Worm (Caenorhabditis elegans) whole organism, L2 larva: ENCODE data around the gene C35B1.9.

ENCODE experiments used
- F13H6.1 ChIP-seq: sonication (generic microtip); optimal IDR thresholded peaks from 2 replicates; lab custom pipeline; 2016; ENCODE audit warnings: missing genetic modification characterization, missing compliant biosample characterization
- R02D3.7 ChIP-seq: fragments of 150-350 bp; optimal IDR thresholded peaks from 2 replicates; lab custom pipeline; 2014; ENCODE audit warnings: missing biosample characterization, missing genetic modification characterization
- Y55F3AM.14 ChIP-seq: fragments of 200-800 bp; sonication (Bioruptor generic); optimal IDR thresholded peaks from 2 replicates; lab custom pipeline; 2018; ENCODE audit warnings: mild to moderate bottlenecking, missing genetic modification characterization, missing compliant biosample characterization
- aly-2 ChIP-seq: fragments of 150-350 bp; optimal IDR thresholded peaks from 2 replicates; lab custom pipeline; 2014; ENCODE audit warnings: missing biosample characterization, missing genetic modification characterization
- ama-1 ChIP-seq: fragments of 150-350 bp; optimal IDR thresholded peaks from 2 replicates; lab custom pipeline; 2018; ENCODE audit warnings: inconsistent platforms
- blmp-1 ChIP-seq: sonication (generic microtip); optimal IDR thresholded peaks from 2 replicates; lab custom pipeline; 2017; ENCODE audit warnings: missing genetic modification characterization, mild to moderate bottlenecking, missing compliant biosample characterization, antibody characterized with exemption, moderate library complexity; ENCODE audit not compliant: insufficient read depth
- ceh-82 ChIP-seq: fragments of 150-350 bp; optimal IDR thresholded peaks from 2 replicates; lab custom pipeline; 2014; ENCODE audit warnings: missing biosample characterization, missing genetic modification characterization
- crh-2 ChIP-seq: sonication (generic microtip); optimal IDR thresholded peaks from 2 replicates; lab custom pipeline; 2017; ENCODE audit warnings: missing biosample characterization, missing genetic modification characterization
- dmd-4 ChIP-seq: sonication (generic microtip); optimal IDR thresholded peaks from 2 replicates; lab custom pipeline; 2017; ENCODE audit warnings: missing biosample characterization, missing genetic modification characterization
- egl-27 ChIP-seq: sonication (generic microtip); optimal IDR thresholded peaks from 3 replicates; lab custom pipeline; 2017; ENCODE audit warnings: missing biosample characterization, missing genetic modification reagents, missing genetic modification characterization
- fos-1 ChIP-seq: fragments of 150-350 bp; optimal IDR thresholded peaks from 2 replicates; lab custom pipeline; 2014; ENCODE audit warnings: missing biosample characterization, missing genetic modification characterization
- lin-13 ChIP-seq: fragments of 150-350 bp; optimal IDR thresholded peaks from 2 replicates; lab custom pipeline; 2014; ENCODE audit warnings: missing biosample characterization, missing genetic modification reagents, missing genetic modification characterization
- lin-39 ChIP-seq: fragments of 150-350 bp; optimal IDR thresholded peaks from 2 replicates; lab custom pipeline; 2014; ENCODE audit warnings: missing biosample characterization, missing genetic modification reagents, missing genetic modification characterization
- lsy-2 ChIP-seq, 2 experiments: fragments of 150-350 bp in 1 of 2; sonication (generic microtip) in 1 of 2; optimal IDR thresholded peaks; 2 replicates each; lab custom pipeline; 2014 to 2017; ENCODE audit warnings: missing biosample characterization in 2 of 2, missing genetic modification characterization in 2 of 2
- mab-5 ChIP-seq: fragments of 150-350 bp; optimal IDR thresholded peaks from 2 replicates; lab custom pipeline; 2014; ENCODE audit warnings: missing biosample characterization, missing genetic modification characterization
- mbf-1 ChIP-seq: sonication (generic microtip); optimal IDR thresholded peaks from 2 replicates; lab custom pipeline; 2017; ENCODE audit warnings: missing biosample characterization, missing genetic modification characterization
- mdl-1 ChIP-seq, 2 experiments: fragments of 150-350 bp in 1 of 2; sonication (generic microtip) in 1 of 2; optimal IDR thresholded peaks; 2 replicates each; lab custom pipeline; 2017; ENCODE audit warnings: missing biosample characterization in 2 of 2, missing genetic modification characterization in 2 of 2
- nhr-10 ChIP-seq: sonication (generic microtip); optimal IDR thresholded peaks from 2 replicates; lab custom pipeline; 2017; ENCODE audit warnings: missing biosample characterization, missing genetic modification characterization
- nhr-11 ChIP-seq: fragments of 150-350 bp; optimal IDR thresholded peaks from 2 replicates; lab custom pipeline; 2014; ENCODE audit warnings: missing biosample characterization, missing genetic modification characterization
- nhr-12 ChIP-seq: fragments of 150-350 bp; optimal IDR thresholded peaks from 2 replicates; lab custom pipeline; 2014; ENCODE audit warnings: missing biosample characterization, missing genetic modification characterization
- nhr-129 ChIP-seq: fragments of 150-350 bp; optimal IDR thresholded peaks from 2 replicates; lab custom pipeline; 2014; ENCODE audit warnings: missing biosample characterization, missing genetic modification characterization
- nhr-21 ChIP-seq: fragments of 150-350 bp; optimal IDR thresholded peaks from 2 replicates; lab custom pipeline; 2014; ENCODE audit warnings: missing biosample characterization, missing genetic modification characterization
- nhr-23 ChIP-seq: fragments of 150-350 bp; optimal IDR thresholded peaks from 2 replicates; lab custom pipeline; 2014; ENCODE audit warnings: missing biosample characterization, missing genetic modification reagents, missing genetic modification characterization
- nhr-25 ChIP-seq: fragments of 150-350 bp; sonication (generic microtip); optimal IDR thresholded peaks from 3 replicates; lab custom pipeline; 2014; ENCODE audit warnings: missing biosample characterization, missing genetic modification characterization
- nhr-6 ChIP-seq: fragments of 150-350 bp; optimal IDR thresholded peaks from 2 replicates; lab custom pipeline; 2014; ENCODE audit warnings: missing biosample characterization, missing genetic modification characterization
- nhr-77 ChIP-seq: fragments of 150-350 bp; optimal IDR thresholded peaks from 2 replicates; lab custom pipeline; 2014; ENCODE audit warnings: missing biosample characterization, missing genetic modification characterization
- peb-1 ChIP-seq: fragments of 150-350 bp; optimal IDR thresholded peaks from 2 replicates; lab custom pipeline; 2014; ENCODE audit warnings: missing biosample characterization, missing genetic modification characterization
- skn-1 ChIP-seq: sonication (generic microtip); optimal IDR thresholded peaks from 2 replicates; lab custom pipeline; 2017; ENCODE audit warnings: missing biosample characterization, missing genetic modification characterization
- sma-3 ChIP-seq: sonication (generic microtip); optimal IDR thresholded peaks from 2 replicates; lab custom pipeline; 2016; ENCODE audit warnings: missing genetic modification reagents, missing genetic modification characterization, missing compliant biosample characterization
- snpc-4 ChIP-seq: fragments of 150-350 bp; optimal IDR thresholded peaks from 2 replicates; lab custom pipeline; 2014; ENCODE audit warnings: missing biosample characterization, missing genetic modification characterization
- unc-39 ChIP-seq: fragments of 150-350 bp; optimal IDR thresholded peaks from 2 replicates; lab custom pipeline; 2014; ENCODE audit warnings: missing biosample characterization, missing genetic modification characterization
- unc-62 ChIP-seq: fragments of 150-350 bp; optimal IDR thresholded peaks from 2 replicates; lab custom pipeline; 2014; ENCODE audit warnings: missing biosample characterization, missing genetic modification reagents, missing genetic modification characterization
- zag-1 ChIP-seq: fragments of 150-350 bp; optimal IDR thresholded peaks from 2 replicates; lab custom pipeline; 2014; ENCODE audit warnings: missing biosample characterization, missing genetic modification characterization
- ztf-1 ChIP-seq: fragments of 200-800 bp; sonication (Bioruptor generic); conservative IDR thresholded peaks from 2 replicates; pipeline ENCODE4 v1.3.6; 2022; ENCODE audit warnings: missing genetic modification characterization, missing compliant biosample characterization
- ztf-4 ChIP-seq: fragments of 150-350 bp; optimal IDR thresholded peaks from 2 replicates; lab custom pipeline; 2014; ENCODE audit warnings: missing biosample characterization, missing genetic modification characterization

C35B1.9 gene

DNA sequence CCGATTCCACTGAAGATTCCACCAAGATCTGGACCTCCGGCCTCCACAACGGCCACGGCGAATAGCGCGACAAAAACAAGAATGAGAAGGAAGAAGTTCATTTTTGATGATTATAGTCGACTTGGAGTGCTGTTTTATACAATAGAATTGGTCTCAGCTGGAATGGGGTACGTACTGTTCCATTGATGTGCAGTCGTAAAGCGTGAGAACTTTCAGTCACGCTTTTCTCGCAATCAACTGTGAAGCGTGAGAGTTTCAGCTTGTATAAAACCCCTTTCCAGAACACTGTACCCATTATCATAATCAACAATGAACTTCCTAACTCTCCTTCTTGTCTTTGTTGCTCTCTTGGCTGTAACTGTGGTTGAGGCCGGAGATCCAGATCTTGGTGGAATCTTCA, 34.9 kb upstream of the C35B1.9 start, which contains the start of the genes F49F1.4 and F49F1.2:
Gene F49F1.4 (minus strand): TSS at position 101 of the 400 bp plus-strand sequence.
Gene F49F1.2 (plus strand): TSS at position 310 of the 400 bp plus-strand sequence.
- no peak for TF ChIP-seq ztf-1 (GFP tag; lab: Robert Waterston, UW)
- TF ChIP-seq nhr-21: no peak
- TF ChIP-seq mbf-1: no peak
- TF ChIP-seq unc-62: no peak
- TF ChIP-seq nhr-11 (tag; lab: Kevin White, UChicago): no peak
- no peak for TF ChIP-seq nhr-6 (tag; lab: Kevin White, UChicago)
- no peak for TF ChIP-seq nhr-77 (tag; lab: Kevin White, UChicago)
- TF ChIP-seq snpc-4 (tag; lab: Kevin White, UChicago): no peak

- TF ChIP-seq nhr-21 (no peak), egl-27 (tag; lab: Kevin White, UChicago) (no peak), aly-2 (no peak), nhr-23 (tag; lab: Kevin White, UChicago) (no peak), mab-5 (tag; lab: Kevin White, UChicago) (no peak), nhr-129 (tag; lab: Kevin White, UChicago) (no peak), R02D3.7 (tag; lab: Kevin White, UChicago) (no peak), ceh-82 (no peak), nhr-77 (tag; lab: Kevin White, UChicago) (no peak), unc-39 (no peak), nhr-25 (tag; lab: Kevin White, UChicago) (no peak), lin-13 (GFP tag; lab: Kevin White, UChicago) (no peak), Y55F3AM.14 (no peak), nhr-11 (tag; lab: Kevin White, UChicago) (no peak), nhr-12 (tag; lab: Kevin White, UChicago) (no peak), snpc-4 (tag; lab: Kevin White, UChicago) (no peak), mdl-1 (tag; optimal IDR thresholded peaks at IDR 0.05; lab: Kevin White, UChicago) (no peak), peb-1 (tag; lab: Kevin White, UChicago) (no peak)
Measured at ce11 chrIV:4114526-4114925, 33.8 kb upstream of the C35B1.9 start, which contains the start of gene F49F1.15. TSS of gene F49F1.15 (minus strand) at chrIV:4114626.

ce11 chrIV:4112387-4112786, 31.6 kb upstream of the C35B1.9 start, which contains the start of gene F49F1.14:
TSS of gene F49F1.14 (minus strand) at chrIV:4112487.
- TF ChIP-seq ama-1 (lab: Kevin White, UChicago): no peak
- no peak for TF ChIP-seq mbf-1
- TF ChIP-seq lin-39: no peak

DNA sequence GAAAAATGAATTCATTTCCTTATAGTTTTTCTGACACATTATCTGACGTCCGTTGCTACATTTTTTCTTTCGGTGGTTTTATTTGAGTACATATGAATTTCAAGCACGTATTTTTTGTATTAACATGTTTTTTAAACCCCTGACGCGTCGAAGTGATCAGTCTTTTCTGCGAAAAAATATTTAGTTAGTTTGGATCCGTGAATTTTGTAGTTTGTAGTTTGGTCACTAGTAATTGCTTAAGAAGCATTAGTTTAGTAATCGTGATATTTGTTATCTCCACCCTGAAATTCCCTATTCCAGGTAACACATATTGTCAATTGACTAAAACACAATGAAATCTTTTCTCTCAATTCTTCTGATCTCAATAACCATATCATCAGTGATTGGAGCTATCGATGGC, 28.0 kb upstream of the C35B1.9 start, which contains the start of gene C35B1.7:
Gene C35B1.7 (plus strand): TSS at position 301 of the 400 bp plus-strand sequence.
- no peak for TF ChIP-seq ama-1 (lab: Kevin White, UChicago)
- TF ChIP-seq skn-1 (tag; lab: Kevin White, UChicago): no peak
- no peak for TF ChIP-seq unc-39
- TF ChIP-seq crh-2 (tag; lab: Kevin White, UChicago): no peak
- no peak for TF ChIP-seq fos-1
- no peak for TF ChIP-seq nhr-10
- no peak for TF ChIP-seq ztf-1 (GFP tag; lab: Robert Waterston, UW)
- no peak for TF ChIP-seq Y55F3AM.14
- no peak for TF ChIP-seq nhr-23 (tag; lab: Kevin White, UChicago)
- no peak for TF ChIP-seq R02D3.7 (tag; lab: Kevin White, UChicago)
- TF ChIP-seq blmp-1 (tag; lab: Kevin White, UChicago): no peak

DNA sequence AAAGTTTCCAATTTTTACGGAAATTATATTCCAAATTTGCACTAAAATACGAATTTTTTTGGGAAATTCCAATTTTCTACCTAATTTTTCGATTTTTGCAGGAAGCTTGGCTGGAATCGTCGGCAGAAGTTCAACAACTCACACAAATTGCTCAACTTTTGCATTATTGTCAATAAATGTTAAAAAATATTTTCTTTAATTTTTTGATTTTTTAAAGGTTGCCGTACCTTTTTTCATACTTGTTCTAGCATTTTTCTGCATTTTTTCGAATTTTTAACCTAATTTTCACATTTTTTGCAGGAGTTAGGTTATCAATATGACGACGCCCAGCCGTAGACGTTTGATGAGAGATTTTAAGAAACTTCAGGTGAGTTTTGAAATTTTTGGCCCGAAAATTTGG, 22.0 kb upstream of the C35B1.9 start, which contains the start of gene ubc-1:
Gene ubc-1 (plus strand): TSS at position 301 of the 400 bp plus-strand sequence.
- TF ChIP-seq nhr-23 (tag; lab: Kevin White, UChicago) (no peak), fos-1 (no peak), ama-1 (lab: Kevin White, UChicago) (no peak), F13H6.1 (tag; lab: Kevin White, UChicago) (no peak), nhr-25 (tag; lab: Kevin White, UChicago) (no peak), zag-1 (tag; lab: Kevin White, UChicago) (no peak), dmd-4 (tag; lab: Kevin White, UChicago) (no peak), Y55F3AM.14 (no peak), sma-3 (no peak), ztf-4 (tag; lab: Kevin White, UChicago) (no peak), nhr-129 (tag; lab: Kevin White, UChicago) (no peak), lsy-2 (tag; optimal IDR thresholded peaks at IDR 0.05; lab: Kevin White, UChicago) (no peak)
